Fruit fly (Drosophila melanogaster) whole organism, prepupa: ENCODE data around the gene CG15894.

Experiments
- Blimp-1 ChIP-seq: fragments of 200-800 bp; sonication (Bioruptor generic); optimal IDR thresholded peaks from 3 replicates; lab custom pipeline; 2017; ENCODE audit warnings: missing biosample characterization, missing genetic modification characterization, mild to moderate bottlenecking, moderate library complexity, missing genetic modification reagents
- CG10631 ChIP-seq: fragments of 200-800 bp; sonication (Bioruptor generic); optimal IDR thresholded peaks from 2 replicates; lab custom pipeline; 2016; ENCODE audit warnings: missing biosample characterization, missing genetic modification characterization
- CG10669 ChIP-seq: fragments of 200-800 bp; sonication (Bioruptor generic); optimal IDR thresholded peaks from 3 replicates; lab custom pipeline; 2018; ENCODE audit warnings: missing biosample characterization, mild to moderate bottlenecking, missing genetic modification characterization, moderate library complexity
- CG11294 ChIP-seq: fragments of 200-800 bp; sonication (Bioruptor generic); IDR thresholded peaks from 2 replicates; pipeline ENCODE4 v1.3.6; 2022; ENCODE audit warnings: missing biosample characterization, missing genetic modification characterization
- CG11902 ChIP-seq: fragments of 200-800 bp; sonication (Bioruptor generic); optimal IDR thresholded peaks from 3 replicates; lab custom pipeline; 2016; ENCODE audit warnings: missing biosample characterization, missing genetic modification characterization
- CG15336 ChIP-seq: fragments of 200-800 bp; sonication (Bioruptor generic); IDR thresholded peaks from 2 replicates; pipeline ENCODE4 v1.3.6; 2022; ENCODE audit warnings: missing biosample characterization, missing genetic modification characterization
- CG1621 ChIP-seq: fragments of 200-800 bp; sonication (Bioruptor generic); optimal IDR thresholded peaks from 3 replicates; lab custom pipeline; 2018; ENCODE audit warnings: missing biosample characterization, mild to moderate bottlenecking, missing genetic modification characterization
- CG16779 ChIP-seq: fragments of 200-800 bp; sonication (Bioruptor generic); optimal IDR thresholded peaks from 3 replicates; lab custom pipeline; 2017; ENCODE audit warnings: missing biosample characterization, mild to moderate bottlenecking, missing genetic modification characterization
- CG3032 ChIP-seq: fragments of 200-800 bp; optimal IDR thresholded peaks from 2 replicates; lab custom pipeline; 2019; ENCODE audit warnings: missing biosample characterization, mild to moderate bottlenecking, missing genetic modification characterization, moderate library complexity
- CG31627 ChIP-seq: fragments of 200-800 bp; sonication (Bioruptor generic); optimal IDR thresholded peaks from 3 replicates; lab custom pipeline; 2016; ENCODE audit warnings: missing biosample characterization, missing genetic modification characterization
- CG32006 ChIP-seq: fragments of 200-800 bp; sonication (Bioruptor generic); optimal IDR thresholded peaks from 3 replicates; lab custom pipeline; 2017; ENCODE audit warnings: missing biosample characterization, mild to moderate bottlenecking, missing genetic modification characterization
- CG4318 ChIP-seq: fragments of 200-800 bp; sonication (Bioruptor generic); optimal IDR thresholded peaks from 3 replicates; lab custom pipeline; 2017; ENCODE audit warnings: missing biosample characterization, mild to moderate bottlenecking, missing genetic modification characterization
- CG6163 ChIP-seq: fragments of 200-800 bp; sonication (Bioruptor generic); IDR thresholded peaks from 3 replicates; pipeline ENCODE4 v1.3.6; 2022; ENCODE audit warnings: missing biosample characterization, missing genetic modification characterization
- CG6276 ChIP-seq: fragments of 200-800 bp; sonication (Bioruptor generic); optimal IDR thresholded peaks from 2 replicates; lab custom pipeline; 2017; ENCODE audit warnings: missing biosample characterization, mild to moderate bottlenecking, missing genetic modification characterization
- CG6854 ChIP-seq: fragments of 200-800 bp; sonication (Bioruptor generic); optimal IDR thresholded peaks from 2 replicates; lab custom pipeline; 2017; ENCODE audit warnings: missing biosample characterization, mild to moderate bottlenecking, missing genetic modification characterization
- CG7368 ChIP-seq: fragments of 200-800 bp; sonication (Bioruptor generic); optimal IDR thresholded peaks from 3 replicates; lab custom pipeline; 2016; ENCODE audit warnings: missing biosample characterization, missing genetic modification characterization
- CG8119 ChIP-seq: fragments of 200-800 bp; sonication (Bioruptor generic); IDR thresholded peaks from 3 replicates; pipeline ENCODE4 v1.3.6; 2022; ENCODE audit warnings: missing biosample characterization, missing genetic modification characterization
- CG8319 ChIP-seq: fragments of 200-800 bp; sonication (Bioruptor generic); optimal IDR thresholded peaks from 3 replicates; lab custom pipeline; 2016; ENCODE audit warnings: missing biosample characterization, missing genetic modification characterization
- CG8632 ChIP-seq: fragments of 200-800 bp; sonication (Bioruptor generic); optimal IDR thresholded peaks from 3 replicates; lab custom pipeline; 2016; ENCODE audit warnings: missing biosample characterization, missing genetic modification characterization
- CG9139 ChIP-seq: fragments of 200-800 bp; sonication (Bioruptor generic); optimal IDR thresholded peaks from 3 replicates; lab custom pipeline; 2017; ENCODE audit warnings: missing biosample characterization, mild to moderate bottlenecking, missing genetic modification characterization
- Eip75B ChIP-seq: fragments of 200-800 bp; sonication (Bioruptor generic); optimal IDR thresholded peaks from 3 replicates; lab custom pipeline; 2016; ENCODE audit warnings: missing biosample characterization, missing genetic modification characterization
- Eip93F ChIP-seq: fragments of 200-800 bp; sonication (Bioruptor generic); optimal IDR thresholded peaks from 2 replicates; lab custom pipeline; 2016; ENCODE audit warnings: missing biosample characterization, mild to moderate bottlenecking, missing genetic modification characterization
- Ets21C ChIP-seq: fragments of 200-800 bp; sonication (Bioruptor generic); optimal IDR thresholded peaks from 3 replicates; lab custom pipeline; 2016; ENCODE audit warnings: missing biosample characterization, missing genetic modification characterization
- Ets96B ChIP-seq: fragments of 200-800 bp; optimal IDR thresholded peaks from 2 replicates; lab custom pipeline; 2019; ENCODE audit warnings: missing biosample characterization, mild to moderate bottlenecking, missing genetic modification characterization, moderate library complexity
- Gug ChIP-seq: fragments of 200-800 bp; sonication (Bioruptor generic); IDR thresholded peaks from 2 replicates; pipeline ENCODE4 v1.3.6; 2022; ENCODE audit warnings: missing biosample characterization, missing genetic modification characterization
- Hr38 ChIP-seq: sonication (Bioruptor generic); optimal IDR thresholded peaks from 2 replicates; lab custom pipeline; 2016; ENCODE audit warnings: missing biosample characterization, missing genetic modification characterization
- Lpt ChIP-seq: fragments of 200-800 bp; sonication (Bioruptor generic); optimal IDR thresholded peaks from 3 replicates; lab custom pipeline; 2016; ENCODE audit warnings: missing biosample characterization, missing genetic modification characterization
- Met ChIP-seq: fragments of 200-800 bp; sonication (Bioruptor generic); optimal IDR thresholded peaks from 3 replicates; lab custom pipeline; 2016; ENCODE audit warnings: missing biosample characterization, missing genetic modification characterization
- OdsH ChIP-seq: fragments of 200-800 bp; sonication (Bioruptor generic); optimal IDR thresholded peaks from 3 replicates; lab custom pipeline; 2016; ENCODE audit warnings: missing biosample characterization, missing genetic modification characterization
- Smox ChIP-seq: fragments of 200-800 bp; sonication (Bioruptor generic); optimal IDR thresholded peaks from 3 replicates; lab custom pipeline; 2016; ENCODE audit warnings: missing biosample characterization, missing genetic modification characterization
- Sox14 ChIP-seq: fragments of 200-800 bp; sonication (Bioruptor generic); optimal IDR thresholded peaks from 3 replicates; lab custom pipeline; 2016; ENCODE audit warnings: missing biosample characterization, missing genetic modification characterization
- Sox15 ChIP-seq: fragments of 200-800 bp; sonication (Bioruptor generic); optimal IDR thresholded peaks from 3 replicates; lab custom pipeline; 2016; ENCODE audit warnings: missing biosample characterization, missing genetic modification characterization
- achi ChIP-seq: fragments of 200-800 bp; sonication (Bioruptor generic); optimal IDR thresholded peaks from 3 replicates; lab custom pipeline; 2016; ENCODE audit warnings: missing biosample characterization, missing genetic modification characterization
- acj6 ChIP-seq: fragments of 200-800 bp; sonication (Bioruptor generic); optimal IDR thresholded peaks from 3 replicates; lab custom pipeline; 2016; ENCODE audit warnings: missing biosample characterization, missing genetic modification characterization
- cyc ChIP-seq: fragments of 200-800 bp; sonication (Bioruptor generic); optimal IDR thresholded peaks from 3 replicates; lab custom pipeline; 2016; ENCODE audit warnings: missing biosample characterization, missing genetic modification characterization
- dac ChIP-seq: fragments of 200-800 bp; sonication (Bioruptor generic); optimal IDR thresholded peaks from 2 replicates; lab custom pipeline; 2017; ENCODE audit warnings: missing biosample characterization, mild to moderate bottlenecking, missing genetic modification characterization
- dsx ChIP-seq: fragments of 200-800 bp; optimal IDR thresholded peaks from 3 replicates; lab custom pipeline; 2019; ENCODE audit warnings: missing biosample characterization, mild to moderate bottlenecking, missing genetic modification characterization, moderate library complexity; ENCODE audit not compliant: poor library complexity, severe bottlenecking
- eg ChIP-seq: fragments of 200-800 bp; sonication (Bioruptor generic); IDR thresholded peaks from 3 replicates; pipeline ENCODE4 v1.3.6; 2022; ENCODE audit warnings: missing biosample characterization, missing genetic modification characterization
- esn ChIP-seq: fragments of 200-800 bp; sonication (Bioruptor generic); optimal IDR thresholded peaks from 2 replicates; lab custom pipeline; 2016; ENCODE audit warnings: missing biosample characterization, mild to moderate bottlenecking, missing genetic modification characterization, moderate library complexity
- fd85E ChIP-seq: fragments of 200-800 bp; sonication (Bioruptor generic); optimal IDR thresholded peaks from 3 replicates; lab custom pipeline; 2016; ENCODE audit warnings: missing biosample characterization, missing genetic modification characterization
- fkh ChIP-seq: fragments of 200-800 bp; sonication (Bioruptor generic); optimal IDR thresholded peaks from 3 replicates; lab custom pipeline; 2017; ENCODE audit warnings: missing biosample characterization, mild to moderate bottlenecking, missing genetic modification characterization, moderate library complexity
- lz ChIP-seq: fragments of 200-800 bp; sonication (Bioruptor generic); optimal IDR thresholded peaks from 3 replicates; lab custom pipeline; 2016; ENCODE audit warnings: missing biosample characterization, missing genetic modification characterization
- net ChIP-seq: fragments of 200-800 bp; sonication (Bioruptor generic); optimal IDR thresholded peaks from 3 replicates; lab custom pipeline; 2016; ENCODE audit warnings: missing biosample characterization, missing genetic modification characterization
- pdm3 ChIP-seq: fragments of 200-800 bp; sonication (Bioruptor generic); optimal IDR thresholded peaks from 3 replicates; lab custom pipeline; 2016; ENCODE audit warnings: missing biosample characterization, missing genetic modification characterization
- ss ChIP-seq, 2 experiments: fragments of 200-800 bp; sonication (Bioruptor generic); optimal IDR thresholded peaks; 2 replicates in 1 of 2; 3 replicates in 1 of 2; lab custom pipeline; 2017 to 2018; ENCODE audit warnings: mild to moderate bottlenecking in 2 of 2, missing biosample characterization in 2 of 2, missing genetic modification characterization in 2 of 2, moderate library complexity in 1 of 2
- topi ChIP-seq: fragments of 200-800 bp; sonication (Bioruptor generic); optimal IDR thresholded peaks from 3 replicates; lab custom pipeline; 2016; ENCODE audit warnings: missing biosample characterization, missing genetic modification characterization
- vri ChIP-seq: fragments of 200-800 bp; sonication (Bioruptor generic); optimal IDR thresholded peaks from 3 replicates; lab custom pipeline; 2016; ENCODE audit warnings: missing biosample characterization, mild to moderate bottlenecking, missing genetic modification characterization

CG15894 gene

DNA sequence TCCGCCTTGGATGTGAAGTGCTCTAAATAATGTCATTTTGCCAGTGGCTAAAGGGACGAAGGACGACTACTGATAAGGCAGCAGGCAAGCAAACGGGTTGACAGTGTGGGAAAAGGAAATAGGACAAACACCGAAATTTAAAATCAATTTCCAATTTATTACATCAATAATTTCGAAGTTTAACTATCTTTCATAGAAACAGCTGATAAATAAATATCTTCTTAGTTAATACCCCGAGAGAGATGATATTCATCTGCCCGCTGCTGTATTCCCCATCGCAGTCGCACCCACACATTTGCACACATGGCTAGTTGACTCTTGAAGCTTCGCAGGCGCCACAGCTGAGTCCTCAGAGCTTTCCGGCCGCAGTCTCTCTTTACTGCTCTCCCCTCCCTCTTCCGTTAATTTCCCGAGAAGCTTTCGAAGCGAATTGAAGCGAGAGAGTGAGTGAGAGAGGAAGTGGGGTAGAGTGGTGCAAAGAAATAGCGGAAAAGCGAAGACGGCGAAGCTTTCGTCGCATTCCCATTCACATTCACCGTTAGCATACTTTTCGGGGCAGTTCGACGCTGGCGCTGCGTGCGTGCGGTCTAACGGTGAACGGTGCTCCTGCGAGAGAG, 8.0 kb downstream of the CG15894 start (continued):
- TF ChIP-seq CG6276 (GFP tag; lab: Kevin White, UChicago) (peak; percentile 32), fkh (GFP tag; lab: Kevin White, UChicago) (no peak), Gug (GFP tag; lab: Robert Waterston, UW) (peak; percentile 42), CG4318 (GFP tag; lab: Kevin White, UChicago) (peak; percentile 11), CG6854 (GFP tag; lab: Kevin White, UChicago) (no peak), ss (GFP tag; optimal IDR thresholded peaks at IDR 0.05; lab: Kevin White, UChicago) (peak; percentile 31 to 60), CG15336 (GFP tag; lab: Robert Waterston, UW) (peak; percentile 60), CG8632 (GFP tag; lab: Kevin White, UChicago) (no peak), CG1621 (peak; percentile 44), CG9139 (GFP tag; lab: Kevin White, UChicago) (peak; percentile 12), achi (GFP tag; lab: Kevin White, UChicago) (peak; percentile 20)

DNA sequence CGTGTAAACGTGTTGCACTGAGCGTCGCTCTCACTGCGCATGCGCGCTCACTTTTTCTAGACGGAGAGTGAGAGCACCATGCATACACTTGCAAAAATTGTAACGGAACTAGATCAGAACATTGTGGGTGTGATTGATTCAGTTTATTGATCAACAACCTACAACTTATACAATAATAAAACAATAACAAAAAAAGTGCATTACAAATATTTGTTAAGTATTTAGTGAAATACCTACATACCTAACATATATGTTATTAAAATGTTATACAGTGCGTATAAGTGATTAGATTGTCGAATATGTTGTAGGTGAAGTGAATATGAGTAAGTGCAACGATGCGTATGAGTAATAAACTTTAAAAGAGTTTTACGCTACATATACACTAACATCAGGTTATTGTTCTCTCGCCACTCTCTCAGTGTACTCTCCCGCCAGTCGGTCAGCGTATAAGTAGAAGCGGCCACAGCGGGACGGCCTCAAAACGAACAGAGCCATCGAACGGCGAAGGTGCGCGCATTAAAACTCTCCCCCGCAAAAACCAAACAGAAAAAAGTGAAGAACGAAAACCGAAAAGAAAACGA, 21.4 kb downstream of the CG15894 start, which contains the start of gene CG42240:
Gene CG42240, plus strand, starts transcription at position 474 of the 581 bp plus-strand sequence.
- TF ChIP-seq CG32006 (GFP tag; lab: Kevin White, UChicago) (peak; percentile 97), CG6163 (peak; percentile 72), CG31627 (peak; percentile 88), cyc (peak; percentile 88), esn (GFP tag; lab: Kevin White, UChicago) (peak; percentile 96), Sox15 (peak; percentile 82), pdm3 (GFP tag; lab: Kevin White, UChicago) (peak; percentile 95), OdsH (GFP tag; lab: Kevin White, UChicago) (peak; percentile 94), CG4318 (GFP tag; lab: Kevin White, UChicago) (peak; percentile 95), Met (GFP tag; lab: Kevin White, UChicago) (peak; percentile 95), Eip93F (GFP tag; lab: Kevin White, UChicago) (peak; percentile 65), CG7368 (peak; percentile 91), Ets96B (tag; lab: Kevin White, UChicago) (peak; percentile 92), Sox14 (peak; percentile 93), Lpt (GFP tag; lab: Kevin White, UChicago) (peak; percentile 94), CG8319 (GFP tag; lab: Kevin White, UChicago) (peak; percentile 81), net (GFP tag; lab: Kevin White, UChicago) (peak; percentile 96), Eip75B (GFP tag; lab: Kevin White, UChicago) (peak; percentile 96), CG10631 (peak; percentile 92), CG15336 (GFP tag; lab: Robert Waterston, UW) (peak; percentile 92), CG16779 (tag; lab: Kevin White, UChicago) (peak; percentile 92), CG3032 (tag; lab: Kevin White, UChicago) (peak; percentile 92), CG6854 (GFP tag; lab: Kevin White, UChicago) (peak; percentile 81), Ets21C (peak; percentile 86), fkh (GFP tag; lab: Kevin White, UChicago) (peak; percentile 5), CG10669 (GFP tag; lab: Kevin White, UChicago) (peak; percentile 94), Hr38 (GFP tag; lab: Kevin White, UChicago) (no peak), CG8632 (GFP tag; lab: Kevin White, UChicago) (peak; percentile 94), Blimp-1 (GFP tag; lab: Kevin White, UChicago) (peak; percentile 86), Smox (GFP tag; lab: Kevin White, UChicago) (peak; percentile 94), dac (GFP tag; lab: Kevin White, UChicago) (peak; percentile 90), CG9139 (GFP tag; lab: Kevin White, UChicago) (peak; percentile 86), lz (GFP tag; lab: Kevin White, UChicago) (peak; percentile 94), CG8119 (GFP tag; lab: Robert Waterston, UW) (peak; percentile 96), CG11294 (GFP tag; lab: Robert Waterston, UW) (peak; percentile 69), ss (GFP tag; optimal IDR thresholded peaks at IDR 0.05; lab: Kevin White, UChicago) (peak; percentile 93 to 95), eg (GFP tag; lab: Robert Waterston, UW) (peak; percentile 66), dsx (GFP tag; lab: Kevin White, UChicago) (peak; percentile 91), CG11902 (GFP tag; lab: Kevin White, UChicago) (peak; percentile 82), topi (peak; percentile 93), vri (peak; percentile 87), acj6 (GFP tag; lab: Kevin White, UChicago) (peak; percentile 92), fd85E (GFP tag; lab: Kevin White, UChicago) (peak; percentile 74), CG1621 (peak; percentile 88)
